Fruit fly (Drosophila melanogaster) whole organism, prepupa: Measurements from ENCODE around the gene CG7943.
A peak's percentile ranks its signal among the peaks of the same experiment; 100 is the strongest.

ENCODE experiments used
- Blimp-1 ChIP-seq: fragments of 200-800 bp; sonication (Bioruptor generic); optimal IDR thresholded peaks from 3 replicates; lab custom pipeline; 2017; ENCODE audit warnings: missing biosample characterization, missing genetic modification characterization, mild to moderate bottlenecking, moderate library complexity, missing genetic modification reagents
- CG11294 ChIP-seq: fragments of 200-800 bp; sonication (Bioruptor generic); IDR thresholded peaks from 2 replicates; pipeline ENCODE4 v1.3.6; 2022; ENCODE audit warnings: missing biosample characterization, missing genetic modification characterization
- CG32006 ChIP-seq: fragments of 200-800 bp; sonication (Bioruptor generic); optimal IDR thresholded peaks from 3 replicates; lab custom pipeline; 2017; ENCODE audit warnings: missing biosample characterization, mild to moderate bottlenecking, missing genetic modification characterization
- CG6808 ChIP-seq: fragments of 200-800 bp; sonication (Bioruptor generic); optimal IDR thresholded peaks from 3 replicates; lab custom pipeline; 2017; ENCODE audit warnings: missing biosample characterization, missing genetic modification characterization, mild to moderate bottlenecking, moderate library complexity, missing genetic modification reagents
- CG8632 ChIP-seq: fragments of 200-800 bp; sonication (Bioruptor generic); optimal IDR thresholded peaks from 3 replicates; lab custom pipeline; 2016; ENCODE audit warnings: missing biosample characterization, missing genetic modification characterization
- Ets96B ChIP-seq: fragments of 200-800 bp; optimal IDR thresholded peaks from 2 replicates; lab custom pipeline; 2019; ENCODE audit warnings: missing biosample characterization, mild to moderate bottlenecking, missing genetic modification characterization, moderate library complexity
- Hr4 ChIP-seq: fragments of 200-800 bp; sonication (Bioruptor generic); optimal IDR thresholded peaks from 3 replicates; lab custom pipeline; 2016; ENCODE audit warnings: missing biosample characterization, missing genetic modification characterization
- acj6 ChIP-seq: fragments of 200-800 bp; sonication (Bioruptor generic); optimal IDR thresholded peaks from 3 replicates; lab custom pipeline; 2016; ENCODE audit warnings: missing biosample characterization, missing genetic modification characterization
- dac ChIP-seq: fragments of 200-800 bp; sonication (Bioruptor generic); optimal IDR thresholded peaks from 2 replicates; lab custom pipeline; 2017; ENCODE audit warnings: missing biosample characterization, mild to moderate bottlenecking, missing genetic modification characterization
- dsx ChIP-seq: fragments of 200-800 bp; optimal IDR thresholded peaks from 3 replicates; lab custom pipeline; 2019; ENCODE audit warnings: missing biosample characterization, mild to moderate bottlenecking, missing genetic modification characterization, moderate library complexity; ENCODE audit not compliant: poor library complexity, severe bottlenecking
- esn ChIP-seq: fragments of 200-800 bp; sonication (Bioruptor generic); optimal IDR thresholded peaks from 2 replicates; lab custom pipeline; 2016; ENCODE audit warnings: missing biosample characterization, mild to moderate bottlenecking, missing genetic modification characterization, moderate library complexity
- pdm3 ChIP-seq: fragments of 200-800 bp; sonication (Bioruptor generic); optimal IDR thresholded peaks from 3 replicates; lab custom pipeline; 2016; ENCODE audit warnings: missing biosample characterization, missing genetic modification characterization
- topi ChIP-seq: fragments of 200-800 bp; sonication (Bioruptor generic); optimal IDR thresholded peaks from 3 replicates; lab custom pipeline; 2016; ENCODE audit warnings: missing biosample characterization, missing genetic modification characterization

dm6 chr3R:30083215-30083614 lies 36.9 kb downstream of the CG7943 start:
- TF ChIP-seq CG8632 (GFP tag; lab: Kevin White, UChicago) (peak; percentile 13), topi (peak; percentile 64), acj6 (peak; percentile 8), Blimp-1 (GFP tag; lab: Kevin White, UChicago) (no peak), pdm3 (peak; percentile 11), esn (GFP tag; lab: Kevin White, UChicago) (peak; percentile 50), dsx (GFP tag; lab: Kevin White, UChicago) (no peak), dac (GFP tag; lab: Kevin White, UChicago) (no peak), CG11294 (GFP tag; lab: Robert Waterston, UW) (no peak; the same call in 1 of the 2 replicates), Ets96B (tag; lab: Kevin White, UChicago) (no peak), CG6808 (GFP tag; lab: Kevin White, UChicago) (no peak), CG32006 (GFP tag; lab: Kevin White, UChicago) (peak; percentile 17), Hr4 (GFP tag; lab: Kevin White, UChicago) (peak; percentile 15)
